Fruit fly (Drosophila melanogaster): ENCODE results near the gene isoQC.

- no peak for TF ChIP-seq Sin3A (optimal IDR thresholded peaks at IDR 0.05)
- TF ChIP-seq ttk (optimal IDR thresholded peaks at IDR 0.05), result no peak
These were observed 39.8 kb downstream of the isoQC start for dm6 chr3L:20514101-20514500.
